Fruit fly (Drosophila melanogaster) whole organism, embryonic: Measurements from ENCODE around the gene CG4942.
A peak's percentile ranks its signal among the peaks of the same experiment; 100 is the strongest.

Experiments
- Atf-2 ChIP-seq: fragments of 200-800 bp; sonication (Bioruptor generic); optimal IDR thresholded peaks from 2 replicates; lab custom pipeline; 2016; ENCODE audit warnings: missing biosample characterization, missing genetic modification characterization
- Awh ChIP-seq: fragments of 200-800 bp; sonication (Bioruptor generic); IDR thresholded peaks from 2 replicates; pipeline ENCODE4, ENCODE4 v1.3.6; 2022; ENCODE audit warnings: missing biosample characterization, missing genetic modification characterization
- CG10565 ChIP-seq: fragments of 200-800 bp; sonication (Bioruptor generic); optimal IDR thresholded peaks from 3 replicates; lab custom pipeline; 2016; ENCODE audit warnings: missing biosample characterization, mild to moderate bottlenecking, missing genetic modification characterization
- CG11504 ChIP-seq: fragments of 200-800 bp; sonication (Bioruptor generic); optimal IDR thresholded peaks from 3 replicates; lab custom pipeline; 2019; ENCODE audit warnings: missing biosample characterization, mild to moderate bottlenecking, missing genetic modification characterization, moderate library complexity
- CG12104 ChIP-seq: fragments of 200-800 bp; sonication (Bioruptor generic); optimal IDR thresholded peaks from 3 replicates; lab custom pipeline; 2016; ENCODE audit warnings: missing biosample characterization, missing genetic modification characterization
- CG13624 ChIP-seq: fragments of 200-800 bp; sonication (Bioruptor generic); optimal IDR thresholded peaks from 2 replicates; lab custom pipeline; 2016; ENCODE audit warnings: missing biosample characterization, missing genetic modification characterization
- CG13894 ChIP-seq: fragments of 200-800 bp; sonication (Bioruptor generic); optimal IDR thresholded peaks from 3 replicates; lab custom pipeline; 2018; ENCODE audit warnings: missing biosample characterization, mild to moderate bottlenecking, missing genetic modification characterization, moderate library complexity
- CG15073 ChIP-seq: fragments of 200-800 bp; sonication (Bioruptor generic); optimal IDR thresholded peaks from 2 replicates; lab custom pipeline; 2016; ENCODE audit warnings: missing biosample characterization, missing genetic modification characterization
- CG15479 ChIP-seq: fragments of 200-800 bp; sonication (Bioruptor generic); optimal IDR thresholded peaks from 3 replicates; lab custom pipeline; 2019; ENCODE audit warnings: missing biosample characterization, mild to moderate bottlenecking, missing genetic modification characterization, moderate library complexity
- CG16815 ChIP-seq: fragments of 200-800 bp; sonication (Bioruptor generic); optimal IDR thresholded peaks from 3 replicates; lab custom pipeline; 2017; ENCODE audit warnings: missing biosample characterization, mild to moderate bottlenecking, missing genetic modification characterization
- CG16863 ChIP-seq: fragments of 200-800 bp; sonication (Bioruptor generic); optimal IDR thresholded peaks from 3 replicates; lab custom pipeline; 2016; ENCODE audit warnings: missing biosample characterization, missing genetic modification characterization
- CG17359 ChIP-seq: fragments of 200-800 bp; sonication (Bioruptor generic); optimal IDR thresholded peaks from 3 replicates; lab custom pipeline; 2018; ENCODE audit warnings: missing biosample characterization, mild to moderate bottlenecking, missing genetic modification characterization, moderate library complexity
- CG2129 ChIP-seq: fragments of 200-800 bp; sonication (Bioruptor generic); IDR thresholded peaks from 2 replicates; pipeline ENCODE4 v1.3.6; 2022; ENCODE audit warnings: missing biosample characterization, missing genetic modification characterization; ENCODE audit not compliant: partially characterized antibody
- CG2712 ChIP-seq: fragments of 200-800 bp; optimal IDR thresholded peaks from 3 replicates; lab custom pipeline; 2019; ENCODE audit warnings: missing biosample characterization, mild to moderate bottlenecking, missing genetic modification characterization, moderate library complexity
- CG31224 ChIP-seq: fragments of 200-800 bp; sonication (Bioruptor generic); IDR thresholded peaks from 2 replicates; pipeline ENCODE4 v1.3.6; 2022; ENCODE audit warnings: missing biosample characterization, missing genetic modification characterization
- CG31365 ChIP-seq: fragments of 200-800 bp; sonication (Bioruptor generic); optimal IDR thresholded peaks from 2 replicates; lab custom pipeline; 2018; ENCODE audit warnings: missing biosample characterization, mild to moderate bottlenecking, missing genetic modification characterization
- CG32767 ChIP-seq: fragments of 200-800 bp; sonication (Bioruptor generic); IDR thresholded peaks from 2 replicates; pipeline ENCODE4 v1.3.6; 2022; ENCODE audit warnings: missing biosample characterization, missing genetic modification characterization
- CG3281 ChIP-seq: fragments of 200-800 bp; sonication (Bioruptor generic); optimal IDR thresholded peaks from 3 replicates; lab custom pipeline; 2017; ENCODE audit warnings: missing biosample characterization, mild to moderate bottlenecking, missing genetic modification characterization
- CG4820 ChIP-seq: fragments of 200-800 bp; sonication (Bioruptor generic); optimal IDR thresholded peaks from 3 replicates; lab custom pipeline; 2016; ENCODE audit warnings: missing biosample characterization, missing genetic modification characterization
- CG4854 ChIP-seq: fragments of 200-800 bp; sonication (Bioruptor generic); optimal IDR thresholded peaks from 2 replicates; lab custom pipeline; 2016; ENCODE audit warnings: missing biosample characterization, missing genetic modification characterization, inconsistent platforms
- CG5245 ChIP-seq: fragments of 200-800 bp; sonication (Bioruptor generic); optimal IDR thresholded peaks from 3 replicates; lab custom pipeline; 2016; ENCODE audit warnings: missing biosample characterization, missing genetic modification characterization
- CG6791 ChIP-seq: fragments of 200-800 bp; sonication (Bioruptor generic); IDR thresholded peaks from 3 replicates; pipeline ENCODE4 v1.3.6; 2022; ENCODE audit warnings: missing biosample characterization, missing genetic modification characterization; ENCODE audit not compliant: partially characterized antibody
- CG7928 ChIP-seq: fragments of 200-800 bp; sonication (Bioruptor generic); optimal IDR thresholded peaks from 2 replicates; lab custom pipeline; 2017; ENCODE audit warnings: missing biosample characterization, mild to moderate bottlenecking, missing genetic modification characterization
- CG9437 ChIP-seq: fragments of 200-800 bp; sonication (Bioruptor generic); optimal IDR thresholded peaks from 2 replicates; lab custom pipeline; 2018; ENCODE audit warnings: missing biosample characterization, mild to moderate bottlenecking, missing genetic modification characterization
- CoRest ChIP-seq: fragments of 200-800 bp; sonication (Bioruptor generic); optimal IDR thresholded peaks from 3 replicates; lab custom pipeline; 2018; ENCODE audit warnings: missing biosample characterization, mild to moderate bottlenecking, missing genetic modification characterization, moderate library complexity
- Dad ChIP-seq: fragments of 200-800 bp; sonication (Bioruptor generic); optimal IDR thresholded peaks from 3 replicates; lab custom pipeline; 2016; ENCODE audit warnings: missing biosample characterization, missing genetic modification characterization
- HmgD ChIP-seq: fragments of 200-800 bp; sonication (Bioruptor generic); optimal IDR thresholded peaks from 3 replicates; lab custom pipeline; 2016; ENCODE audit warnings: missing biosample characterization, missing genetic modification characterization
- Lhr ChIP-seq: fragments of 200-800 bp; sonication (Bioruptor generic); optimal IDR thresholded peaks from 3 replicates; lab custom pipeline; 2017; ENCODE audit warnings: mild to moderate bottlenecking, missing biosample characterization, missing genetic modification reagents, missing genetic modification characterization
- Max ChIP-seq: fragments of 200-800 bp; sonication (Bioruptor generic); optimal IDR thresholded peaks from 2 replicates; lab custom pipeline; 2016; ENCODE audit warnings: missing biosample characterization, mild to moderate bottlenecking, missing genetic modification characterization
- Nf-YC ChIP-seq: fragments of 200-800 bp; optimal IDR thresholded peaks from 3 replicates; lab custom pipeline; 2019; ENCODE audit warnings: missing biosample characterization, mild to moderate bottlenecking, missing genetic modification characterization, moderate library complexity
- Sry-β ChIP-seq: fragments of 200-800 bp; sonication (Bioruptor generic); optimal IDR thresholded peaks from 2 replicates; lab custom pipeline; 2018; ENCODE audit warnings: missing biosample characterization, mild to moderate bottlenecking, missing genetic modification characterization, moderate library complexity
- Sry-δ ChIP-seq: fragments of 200-800 bp; sonication (Bioruptor generic); optimal IDR thresholded peaks from 2 replicates; lab custom pipeline; 2016; ENCODE audit warnings: missing biosample characterization, missing genetic modification characterization
- aop ChIP-seq: fragments of 200-800 bp; sonication (Bioruptor generic); IDR thresholded peaks from 2 replicates; pipeline ENCODE4 v1.3.6; 2022; ENCODE audit warnings: missing biosample characterization, missing genetic modification characterization
- ap ChIP-seq: fragments of 200-800 bp; sonication (Bioruptor generic); IDR thresholded peaks from 2 replicates; pipeline ENCODE4 v1.3.6; 2022; ENCODE audit warnings: missing biosample characterization, missing genetic modification characterization
- btn ChIP-seq: fragments of 200-800 bp; sonication (Bioruptor generic); optimal IDR thresholded peaks from 2 replicates; lab custom pipeline; 2016; ENCODE audit warnings: missing biosample characterization, missing genetic modification characterization
- dm ChIP-seq: fragments of 200-800 bp; sonication (Bioruptor generic); optimal IDR thresholded peaks from 3 replicates; lab custom pipeline; 2016; ENCODE audit warnings: missing biosample characterization, missing genetic modification characterization
- fd102C ChIP-seq: fragments of 200-800 bp; sonication (Bioruptor generic); optimal IDR thresholded peaks from 2 replicates; lab custom pipeline; 2018; ENCODE audit warnings: missing biosample characterization, mild to moderate bottlenecking, missing genetic modification characterization, moderate library complexity
- ftz-f1 ChIP-seq: fragments of 200-800 bp; sonication (Bioruptor generic); optimal IDR thresholded peaks from 2 replicates; lab custom pipeline; 2016; ENCODE audit warnings: missing biosample characterization, missing genetic modification characterization
- grn ChIP-seq: fragments of 200-800 bp; sonication (Bioruptor generic); optimal IDR thresholded peaks from 3 replicates; lab custom pipeline; 2017; ENCODE audit warnings: missing biosample characterization, missing genetic modification characterization
- jumu ChIP-seq: fragments of 200-800 bp; sonication (Bioruptor generic); optimal IDR thresholded peaks from 3 replicates; lab custom pipeline; 2016; ENCODE audit warnings: missing biosample characterization, missing genetic modification characterization
- nau ChIP-seq: fragments of 200-800 bp; sonication (Bioruptor generic); optimal IDR thresholded peaks from 3 replicates; lab custom pipeline; 2017; ENCODE audit warnings: missing biosample characterization, mild to moderate bottlenecking, missing genetic modification characterization, missing genetic modification reagents
- psq ChIP-seq: fragments of 200-800 bp; sonication (Bioruptor generic); optimal IDR thresholded peaks from 2 replicates; lab custom pipeline; 2017; ENCODE audit warnings: missing biosample characterization, missing genetic modification characterization
- pum ChIP-seq: fragments of 200-800 bp; sonication (Bioruptor generic); optimal IDR thresholded peaks from 2 replicates; lab custom pipeline; 2016; ENCODE audit warnings: missing biosample characterization, missing genetic modification characterization
- pzg ChIP-seq: fragments of 200-800 bp; sonication (Bioruptor generic); optimal IDR thresholded peaks from 3 replicates; lab custom pipeline; 2018; ENCODE audit warnings: missing biosample characterization, mild to moderate bottlenecking, missing genetic modification characterization, moderate library complexity
- sens-2 ChIP-seq: fragments of 200-800 bp; sonication (Bioruptor generic); IDR thresholded peaks from 2 replicates; pipeline ENCODE4 v1.3.6; 2022; ENCODE audit warnings: missing biosample characterization, missing genetic modification characterization
- sim ChIP-seq: fragments of 200-800 bp; sonication (Bioruptor generic); IDR thresholded peaks from 2 replicates; pipeline ENCODE4 v1.3.6; 2022; ENCODE audit warnings: missing biosample characterization, missing genetic modification characterization
- stwl ChIP-seq: fragments of 200-800 bp; sonication (Bioruptor generic); optimal IDR thresholded peaks from 3 replicates; lab custom pipeline; 2018; ENCODE audit warnings: missing biosample characterization, mild to moderate bottlenecking, missing genetic modification characterization, moderate library complexity
- toy ChIP-seq: fragments of 200-800 bp; sonication (Bioruptor generic); IDR thresholded peaks from 2 replicates; pipeline ENCODE4 v1.3.6; 2022; ENCODE audit warnings: missing biosample characterization, missing genetic modification characterization
- unc-4 ChIP-seq: fragments of 200-800 bp; sonication (Bioruptor generic); IDR thresholded peaks from 2 replicates; pipeline ENCODE4 v1.3.6; 2022; ENCODE audit warnings: missing biosample characterization, missing genetic modification characterization; ENCODE audit not compliant: partially characterized antibody
- vvl ChIP-seq: fragments of 200-800 bp; sonication (Bioruptor generic); IDR thresholded peaks from 2 replicates; pipeline ENCODE4 v1.3.6; 2022; ENCODE audit warnings: missing biosample characterization, missing genetic modification characterization
- zfh1 ChIP-seq: fragments of 200-800 bp; sonication (Bioruptor generic); IDR thresholded peaks from 3 replicates; pipeline ENCODE4 v1.3.6; 2022; ENCODE audit warnings: missing biosample characterization, missing genetic modification characterization

CG4942 gene

dm6 chr3L:9045318-9045717, 27.6 kb upstream of the CG4942 start (continued):
- peak; percentile 54; the same call in 1 of the 2 replicates for TF ChIP-seq CG31224 (GFP tag; lab: Robert Waterston, UW)
- peak; percentile 59 for TF ChIP-seq Dad (GFP tag; lab: Kevin White, UChicago)
- TF ChIP-seq zfh1 = peak; percentile 76; the same call in 2 of the 3 replicates
- TF ChIP-seq CG5245 (GFP tag; lab: Kevin White, UChicago) = peak; percentile 61
- TF ChIP-seq pzg (GFP tag; lab: Kevin White, UChicago) = no peak
- no peak for TF ChIP-seq CG2129 (GFP tag; lab: Robert Waterston, UW)
- TF ChIP-seq toy (GFP tag; lab: Robert Waterston, UW) = no peak
- TF ChIP-seq CG6791 = no peak
- no peak for TF ChIP-seq HmgD (GFP tag; lab: Kevin White, UChicago)
- TF ChIP-seq CG10565 (GFP tag; lab: Kevin White, UChicago) = no peak
- TF ChIP-seq ftz-f1 (GFP tag; lab: Kevin White, UChicago) = no peak
- peak; percentile 23 for TF ChIP-seq Atf-2 (GFP tag; lab: Kevin White, UChicago)
- TF ChIP-seq Sry-δ (GFP tag; lab: Kevin White, UChicago) = peak; percentile 26
- TF ChIP-seq CoRest = peak; percentile 33
- TF ChIP-seq Sry-β (GFP tag; lab: Kevin White, UChicago) = peak; percentile 13
- TF ChIP-seq CG16863 (GFP tag; lab: Kevin White, UChicago) = peak; percentile 7
- TF ChIP-seq CG4854 (GFP tag; lab: Kevin White, UChicago) = peak; percentile 30
- TF ChIP-seq vvl = peak; percentile 84
- peak; percentile 67 for TF ChIP-seq btn (GFP tag; lab: Kevin White, UChicago)
- peak; percentile 70 for TF ChIP-seq sens-2 (GFP tag; lab: Robert Waterston, UW)
- TF ChIP-seq Max (GFP tag; lab: Kevin White, UChicago) = peak; percentile 62
- no peak for TF ChIP-seq nau
- TF ChIP-seq CG3281 (GFP tag; lab: Kevin White, UChicago) = peak; percentile 33
- TF ChIP-seq CG9437 = peak; percentile 10
- TF ChIP-seq pum (GFP tag; lab: Kevin White, UChicago) = peak; percentile 56
- peak; percentile 84 for TF ChIP-seq CG2712 (tag; lab: Kevin White, UChicago)
- TF ChIP-seq CG4820 = peak; percentile 68
- TF ChIP-seq grn = peak; percentile 7
- no peak for TF ChIP-seq CG31365
- TF ChIP-seq CG7928 = no peak
- peak; percentile 49 for TF ChIP-seq CG15479
- TF ChIP-seq CG12104 (GFP tag; lab: Kevin White, UChicago) = peak; percentile 27
- TF ChIP-seq Nf-YC = peak; percentile 33
- TF ChIP-seq psq (GFP tag; lab: Kevin White, UChicago) = no peak
- no peak for TF ChIP-seq stwl (tag; lab: Kevin White, UChicago)
- no peak for TF ChIP-seq CG15073 (GFP tag; lab: Kevin White, UChicago)
- TF ChIP-seq CG13894 (tag; lab: Kevin White, UChicago) = no peak
- TF ChIP-seq CG13624 (GFP tag; lab: Kevin White, UChicago) = peak; percentile 64
- no peak for TF ChIP-seq dm (GFP tag; lab: Kevin White, UChicago)
- TF ChIP-seq CG32767 (GFP tag; lab: Robert Waterston, UW) = peak; percentile 52; the same call in 1 of the 2 replicates
- no peak for TF ChIP-seq fd102C (GFP tag; lab: Kevin White, UChicago)
- peak; percentile 87 for TF ChIP-seq ap (GFP tag; lab: Robert Waterston, UW)
- peak; percentile 80 for TF ChIP-seq CG11504 (tag; lab: Kevin White, UChicago)
- peak; percentile 59; the same call in 1 of the 2 replicates for TF ChIP-seq Awh (GFP tag; lab: Robert Waterston, UW)
- peak; percentile 21 for TF ChIP-seq CG16815 (GFP tag; lab: Kevin White, UChicago)
- no peak for TF ChIP-seq unc-4 (GFP tag; lab: Robert Waterston, UW)
- peak; percentile 79 for TF ChIP-seq CG17359 (tag; lab: Kevin White, UChicago)
- no peak for TF ChIP-seq jumu (GFP tag; lab: Kevin White, UChicago)
- no peak for TF ChIP-seq Lhr (GFP tag; lab: Kevin White, UChicago)
- TF ChIP-seq sim (GFP tag; lab: Robert Waterston, UW) = peak; percentile 66
- no peak for TF ChIP-seq aop (GFP tag; lab: Robert Waterston, UW)
